Fruit fly (Drosophila melanogaster): ENCODE results near the gene Rab11.

Rab11 gene

dm6 chr3R:21138220-21138754 lies 27.1 kb downstream of the Rab11 start, which contains the start of gene meigo (continued):
- TF ChIP-seq nmo (GFP tag; optimal IDR thresholded peaks at IDR 0.05) (peak; percentile 86), D19A (tag; optimal IDR thresholded peaks at IDR 0.05) (no peak), ewg (GFP tag; optimal IDR thresholded peaks at IDR 0.05) (no peak), CG12391 (tag; optimal IDR thresholded peaks at IDR 0.05) (peak; percentile 86), CG8290 (GFP tag; optimal IDR thresholded peaks at IDR 0.05) (no peak), CG8290 (tag; optimal IDR thresholded peaks at IDR 0.05) (no peak), CG10274 (GFP tag; optimal IDR thresholded peaks at IDR 0.05) (peak; percentile 9), chinmo (GFP tag; IDR thresholded peaks at IDR 0.05; ENCODE audit: partially characterized antibody) (0 out of 4 replicates have a peak, but pooled peaks have one; percentile 21), GATAe (GFP tag; conservative IDR thresholded peaks at IDR 0.05) (peak; percentile 48), Side (GFP tag; optimal IDR thresholded peaks at IDR 0.05) (peak; percentile 23), CG7271 (tag; optimal IDR thresholded peaks at IDR 0.05) (no peak), Sry-β (GFP tag; optimal IDR thresholded peaks at IDR 0.05) (peak; percentile 99), CG15479 (GFP tag; optimal IDR thresholded peaks at IDR 0.05) (no peak), Stat92E (GFP tag; optimal IDR thresholded peaks at IDR 0.05) (peak in 1 of 3 experiments; percentile 63), onecut (GFP tag; IDR thresholded peaks at IDR 0.05) (peak; percentile 9; the same call in 1 of the 2 replicates), dpn (GFP tag; optimal IDR thresholded peaks at IDR 0.05) (peak; percentile 62 to 72), fd96Cb (tag; optimal IDR thresholded peaks at IDR 0.05) (peak; percentile 54), Ssrp (tag; optimal IDR thresholded peaks at IDR 0.05) (peak; percentile 55), CG31365 (tag; optimal IDR thresholded peaks at IDR 0.05) (no peak), caup (GFP tag; optimal IDR thresholded peaks at IDR 0.05; ENCODE audit: severe bottlenecking) (no peak), Dref (GFP tag; IDR thresholded peaks at IDR 0.05) (peak; percentile 79), tll (GFP tag; optimal IDR thresholded peaks at IDR 0.05) (peak; percentile 31 to 56), CG32532 (GFP tag; IDR thresholded peaks at IDR 0.05) (peak; percentile 72), Dbx (GFP tag; IDR thresholded peaks at IDR 0.05) (peak; percentile 71; the same call in 2 of the 3 replicates), zfh1 (GFP tag; IDR thresholded peaks at IDR 0.05) (peak; percentile 58; the same call in 1 of the 3 replicates), bbx (GFP tag; IDR thresholded peaks at IDR 0.05; ENCODE audit: partially characterized antibody) (no peak; the same call in 1 of the 2 replicates), CG4730 (GFP tag; IDR thresholded peaks at IDR 0.05) (0 out of 2 replicates have a peak, but pooled peaks have one; percentile 23), bcd (GFP tag; optimal IDR thresholded peaks at IDR 0.05) (peak; percentile 70), HHEX (GFP tag; optimal IDR thresholded peaks at IDR 0.05) (no peak), kah (GFP tag; optimal IDR thresholded peaks at IDR 0.05) (peak; percentile 16), cas (GFP tag; IDR thresholded peaks at IDR 0.05) (0 out of 2 replicates have a peak, but pooled peaks have one; percentile 44), phol (tag; optimal IDR thresholded peaks at IDR 0.05) (peak; percentile 81), HmgD (GFP tag; optimal IDR thresholded peaks at IDR 0.05) (no peak), Hmx (GFP tag; optimal IDR thresholded peaks at IDR 0.05) (no peak), tgo (GFP tag; IDR thresholded peaks at IDR 0.05) (peak; percentile 66), MBD-R2 (GFP tag; IDR thresholded peaks at IDR 0.05) (peak; percentile 64), unpg (GFP tag; optimal IDR thresholded peaks at IDR 0.05) (peak; percentile 64), CG6765 (GFP tag; optimal IDR thresholded peaks at IDR 0.05) (no peak), az2 (GFP tag; optimal IDR thresholded peaks at IDR 0.05) (peak; percentile 33), Mrtf (GFP tag; IDR thresholded peaks at IDR 0.05) (0 out of 3 replicates have a peak, but pooled peaks have one; percentile 46), CG15011 (GFP tag; optimal IDR thresholded peaks at IDR 0.05) (no peak), knrl (GFP tag; IDR thresholded peaks at IDR 0.05; ENCODE audit: partially characterized antibody) (no peak), CG12104 (GFP tag; optimal IDR thresholded peaks at IDR 0.05) (peak; percentile 21), hth (optimal IDR thresholded peaks at IDR 0.05) (no peak), Ptx1 (GFP tag; IDR thresholded peaks at IDR 0.05) (peak; percentile 77), dan (GFP tag; IDR thresholded peaks at IDR 0.05) (no peak), CG10654 (GFP tag; optimal IDR thresholded peaks at IDR 0.05) (peak; percentile 67), Dll (GFP tag; IDR thresholded peaks at IDR 0.05; ENCODE audit: partially characterized antibody) (no peak), chm (GFP tag; IDR thresholded peaks at IDR 0.05) (no peak)

Data from whole organism, embryonic.